Fruit fly (Drosophila melanogaster): Measurements from ENCODE around the gene cDIP.

cDIP gene

DNA sequence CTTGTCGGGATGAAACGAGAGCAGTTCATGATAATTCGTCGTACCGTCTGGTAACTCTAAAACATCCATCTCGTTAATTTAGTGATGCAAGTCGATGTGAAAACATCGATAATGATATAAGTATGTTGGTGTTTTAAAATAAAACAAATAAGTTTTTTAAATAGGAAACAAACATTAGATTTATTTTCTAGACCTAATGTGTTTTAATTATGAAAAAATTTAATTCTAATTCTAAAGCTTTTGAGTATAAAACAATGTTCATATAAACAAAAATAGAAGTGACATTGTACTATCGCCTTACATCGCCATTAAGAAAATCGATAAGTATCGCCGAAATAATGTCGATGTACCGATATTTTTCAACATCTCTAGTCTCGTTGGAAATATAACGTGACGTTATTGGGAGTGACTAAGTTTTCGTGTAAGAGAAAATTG lies 49.8 kb downstream of the cDIP start, which contains the start of gene Rab11:
Gene Rab11 (plus strand): TSS at position 363 of the 435 bp plus-strand sequence.
- TF ChIP-seq cato (GFP tag; optimal IDR thresholded peaks at IDR 0.05; ENCODE audit: borderline replicate concordance) (no peak), CG3065 (GFP tag; optimal IDR thresholded peaks at IDR 0.05) (peak; percentile 19), Meics (GFP tag; optimal IDR thresholded peaks at IDR 0.05) (peak; percentile 21), Poxn (GFP tag; IDR thresholded peaks at IDR 0.05) (no peak), Pdp1 (GFP tag; optimal IDR thresholded peaks at IDR 0.05) (peak; percentile 36 to 44), CG30020 (tag; optimal IDR thresholded peaks at IDR 0.05) (peak; percentile 67), tll (GFP tag; optimal IDR thresholded peaks at IDR 0.05) (peak in 1 of 2 experiments; percentile 11), CG4707 (GFP tag; optimal IDR thresholded peaks at IDR 0.05) (no peak), Trl (optimal IDR thresholded peaks at IDR 0.05) (no peak), Trl (GFP tag; optimal IDR thresholded peaks at IDR 0.05) (no peak), CG7987 (GFP tag; optimal IDR thresholded peaks at IDR 0.05) (no peak), sna (GFP tag; IDR thresholded peaks at IDR 0.05; ENCODE audit: partially characterized antibody) (peak; percentile 83), CTCF (GFP tag; optimal IDR thresholded peaks at IDR 0.05) (no peak), CG17359 (tag; optimal IDR thresholded peaks at IDR 0.05) (peak; percentile 33), Med (GFP tag) (peak; percentile 57), CG11695 (GFP tag; IDR thresholded peaks at IDR 0.05) (0 out of 3 replicates have a peak, but pooled peaks have one; percentile 25), mld (GFP tag; IDR thresholded peaks at IDR 0.05; ENCODE audit: partially characterized antibody) (peak; percentile 77), Dp (GFP tag; optimal IDR thresholded peaks at IDR 0.05) (peak; percentile 53), Six4 (GFP tag; optimal IDR thresholded peaks at IDR 0.05) (peak; percentile 20), grau (tag; optimal IDR thresholded peaks at IDR 0.05) (peak; percentile 61), Bgb (GFP tag; IDR thresholded peaks at IDR 0.05; ENCODE audit: partially characterized antibody) (peak; percentile 91), nau (GFP tag; optimal IDR thresholded peaks at IDR 0.05) (no peak), CG7372 (GFP tag; IDR thresholded peaks at IDR 0.05) (no peak), Ets65A (GFP tag) (peak; percentile 8), danr (GFP tag; IDR thresholded peaks at IDR 0.05) (no peak), CG8089 (GFP tag; optimal IDR thresholded peaks at IDR 0.05) (no peak), Doc2 (GFP tag; IDR thresholded peaks at IDR 0.05) (no peak), NC2α (GFP tag; optimal IDR thresholded peaks at IDR 0.05) (no peak), Atf-2 (GFP tag; optimal IDR thresholded peaks at IDR 0.05) (peak; percentile 24), slou (GFP tag; optimal IDR thresholded peaks at IDR 0.05) (no peak), vvl (GFP tag; IDR thresholded peaks at IDR 0.05) (peak; percentile 46), ssp (GFP tag; IDR thresholded peaks at IDR 0.05) (no peak; the same call in 1 of the 2 replicates), p53 (GFP tag; optimal IDR thresholded peaks at IDR 0.05) (no peak), Sry-β (GFP tag; optimal IDR thresholded peaks at IDR 0.05) (no peak), CG9932 (GFP tag; IDR thresholded peaks at IDR 0.05) (peak; percentile 78), run (tag; optimal IDR thresholded peaks at IDR 0.05) (no peak), Bteb2 (GFP tag; optimal IDR thresholded peaks at IDR 0.05) (peak; percentile 22), Xrp1 (GFP tag; IDR thresholded peaks at IDR 0.05) (peak; percentile 44; the same call in 1 of the 2 replicates), CG32532 (GFP tag; IDR thresholded peaks at IDR 0.05) (peak; percentile 72), Hr51 (GFP tag; optimal IDR thresholded peaks at IDR 0.05) (peak in 1 of 2 experiments; percentile 54), CHES-1-like (GFP tag; optimal IDR thresholded peaks at IDR 0.05) (no peak), ara (GFP tag; IDR thresholded peaks at IDR 0.05) (no peak), CG17802 (tag; optimal IDR thresholded peaks at IDR 0.05) (no peak), CG13894 (tag; optimal IDR thresholded peaks at IDR 0.05) (peak; percentile 52), CG1792 (GFP tag; optimal IDR thresholded peaks at IDR 0.05) (no peak), sob (GFP tag; IDR thresholded peaks at IDR 0.05) (peak; percentile 37; the same call in 1 of the 2 replicates), her (GFP tag; optimal IDR thresholded peaks at IDR 0.05) (no peak), CG13287 (GFP tag; IDR thresholded peaks at IDR 0.05; ENCODE audit: partially characterized antibody) (peak; percentile 89), usp (GFP tag; optimal IDR thresholded peaks at IDR 0.05) (no peak), unpg (GFP tag; optimal IDR thresholded peaks at IDR 0.05) (peak; percentile 2), CG34376 (GFP tag; optimal IDR thresholded peaks at IDR 0.05) (peak; percentile 60)

All from whole organism, embryonic.